Worm (Caenorhabditis elegans): Measurements from ENCODE around the gene lev-9.

lev-9 gene

ce11 chrX:6255561-6255960 lies 36.0 kb downstream of the lev-9 start (continued):
- TF ChIP-seq ceh-40 (GFP tag; IDR thresholded peaks at IDR 0.05) (no peak), hsf-1 (GFP tag; IDR thresholded peaks at IDR 0.05) (0 out of 2 replicates have a peak, but pooled peaks have one; percentile 34), let-607 (tag; optimal IDR thresholded peaks at IDR 0.05) (peak; percentile 50 to 70), chd-7 (tag; optimal IDR thresholded peaks at IDR 0.05) (peak; percentile 86), ceh-27 (GFP tag; optimal IDR thresholded peaks at IDR 0.05) (peak; percentile 5), ama-1 (optimal IDR thresholded peaks at IDR 0.05) (peak; percentile 62), ama-1 (GFP tag; optimal IDR thresholded peaks at IDR 0.05) (no peak), somi-1 (GFP tag; optimal IDR thresholded peaks at IDR 0.05) (peak; percentile 81), ceh-91 (GFP tag; IDR thresholded peaks at IDR 0.05) (no peak), F10E7.11 (tag; optimal IDR thresholded peaks at IDR 0.05) (no peak), F37B4.10 (GFP tag; IDR thresholded peaks at IDR 0.05) (0 out of 2 replicates have a peak, but pooled peaks have one; percentile 75), sptf-2 (GFP tag; optimal IDR thresholded peaks at IDR 0.05) (no peak), hmg-20 (GFP tag; IDR thresholded peaks at IDR 0.05) (no peak), T26A5.8 (tag; optimal IDR thresholded peaks at IDR 0.05) (no peak), pbrm-1 (GFP tag; IDR thresholded peaks at IDR 0.05) (peak; percentile 70; the same call in 1 of the 2 replicates), pha-4 (tag; optimal IDR thresholded peaks at IDR 0.05) (peak; percentile 64), madf-6 (GFP tag; IDR thresholded peaks at IDR 0.05) (peak; percentile 38), egl-44 (GFP tag; IDR thresholded peaks at IDR 0.05) (peak; percentile 77), Y95B8A.8 (GFP tag; IDR thresholded peaks at IDR 0.05) (0 out of 2 replicates have a peak, but pooled peaks have one; percentile 59), tbx-9 (tag; optimal IDR thresholded peaks at IDR 0.05; ENCODE audit: borderline replicate concordance) (no peak), B0336.3 (GFP tag; IDR thresholded peaks at IDR 0.05) (peak; percentile 91), sdz-38 (tag; optimal IDR thresholded peaks at IDR 0.05) (no peak), repo-1 (tag; optimal IDR thresholded peaks at IDR 0.05) (peak; percentile 62), lir-1 (GFP tag; conservative IDR thresholded peaks at IDR 0.05) (peak; percentile 65), B0019.2 (GFP tag; conservative IDR thresholded peaks at IDR 0.05) (no peak), lin-54 (GFP tag; optimal IDR thresholded peaks at IDR 0.05) (peak; percentile 38), mcd-1 (GFP tag; IDR thresholded peaks at IDR 0.05) (peak; percentile 47; the same call in 1 of the 2 replicates), Y53F4B.3 (GFP tag; IDR thresholded peaks at IDR 0.05) (no peak), nhr-80 (tag; optimal IDR thresholded peaks at IDR 0.05) (peak; percentile 90), dpl-1 (GFP tag; optimal IDR thresholded peaks at IDR 0.05) (no peak), nfya-2 (GFP tag; IDR thresholded peaks at IDR 0.05) (no peak), ets-4 (GFP tag; optimal IDR thresholded peaks at IDR 0.05) (peak; percentile 46), atf-7 (tag; optimal IDR thresholded peaks at IDR 0.05) (peak; percentile 94), lin-26 (GFP tag; IDR thresholded peaks at IDR 0.05) (peak; percentile 49; the same call in 1 of the 2 replicates)

ce11 chrX:6254671-6255031 lies 36.9 kb downstream of the lev-9 start:
- TF ChIP-seq bed-2 (GFP tag; IDR thresholded peaks at IDR 0.05), result no peak
- TF ChIP-seq mcd-1 (GFP tag; IDR thresholded peaks at IDR 0.05), result no peak
- no peak for TF ChIP-seq madf-6 (GFP tag; IDR thresholded peaks at IDR 0.05)
- TF ChIP-seq hmg-1.2 (GFP tag; IDR thresholded peaks at IDR 0.05), result no peak
- no peak for TF ChIP-seq lag-1 (GFP tag; IDR thresholded peaks at IDR 0.05)
- TF ChIP-seq egl-44 (GFP tag; IDR thresholded peaks at IDR 0.05), result no peak
- TF ChIP-seq zim-3 (tag; optimal IDR thresholded peaks at IDR 0.05), result no peak
- no peak for TF ChIP-seq C06A6.2 (GFP tag; conservative IDR thresholded peaks at IDR 0.05)
- TF ChIP-seq attf-3 (GFP tag; conservative IDR thresholded peaks at IDR 0.05), result no peak
- no peak for TF ChIP-seq ceh-40 (GFP tag; IDR thresholded peaks at IDR 0.05)
- no peak for TF ChIP-seq aptf-3 (GFP tag; IDR thresholded peaks at IDR 0.05)
- no peak for TF ChIP-seq mes-4 (tag; optimal IDR thresholded peaks at IDR 0.05)

All from whole organism, young adult.